Fruit fly (Drosophila melanogaster) whole organism, embryonic: Measurements from ENCODE around the gene pug.

ENCODE experiments used
- CG1024 ChIP-seq: fragments of 200-800 bp; sonication (Bioruptor generic); IDR thresholded peaks from 2 replicates; pipeline ENCODE4 v1.3.6; 2022; ENCODE audit warnings: missing biosample characterization, missing genetic modification characterization
- CG10267 ChIP-seq: fragments of 200-800 bp; sonication (Bioruptor generic); optimal IDR thresholded peaks from 2 replicates; lab custom pipeline; 2018; ENCODE audit warnings: missing biosample characterization, mild to moderate bottlenecking, missing genetic modification characterization, moderate library complexity
- CG10543 ChIP-seq: fragments of 200-800 bp; sonication (Bioruptor generic); optimal IDR thresholded peaks from 3 replicates; lab custom pipeline; 2017; ENCODE audit warnings: missing biosample characterization, mild to moderate bottlenecking, missing genetic modification characterization, moderate library complexity
- CG11093 ChIP-seq: fragments of 200-800 bp; sonication (Bioruptor generic); IDR thresholded peaks from 3 replicates; pipeline ENCODE4 v1.3.6; 2022; ENCODE audit warnings: missing biosample characterization, missing genetic modification characterization
- CG11695 ChIP-seq: fragments of 200-800 bp; sonication (Bioruptor generic); IDR thresholded peaks from 3 replicates; pipeline ENCODE4 v1.3.6; 2022; ENCODE audit warnings: missing biosample characterization, missing genetic modification characterization
- CG11696 ChIP-seq: fragments of 200-800 bp; sonication (Bioruptor generic); IDR thresholded peaks from 2 replicates; pipeline ENCODE4 v1.3.6; 2022; ENCODE audit warnings: missing biosample characterization, missing genetic modification characterization
- CG12769 ChIP-seq: fragments of 200-800 bp; sonication (Bioruptor generic); optimal IDR thresholded peaks from 2 replicates; lab custom pipeline; 2019; ENCODE audit warnings: missing biosample characterization, mild to moderate bottlenecking, missing genetic modification characterization, moderate library complexity
- CG13123 ChIP-seq: fragments of 200-800 bp; sonication (Bioruptor generic); optimal IDR thresholded peaks from 2 replicates; lab custom pipeline; 2016; ENCODE audit warnings: missing biosample characterization, missing genetic modification characterization
- CG15696 ChIP-seq: fragments of 200-800 bp; sonication (Bioruptor generic); optimal IDR thresholded peaks from 2 replicates; lab custom pipeline; 2019; ENCODE audit warnings: missing biosample characterization, mild to moderate bottlenecking, missing genetic modification characterization, moderate library complexity
- CG18262 ChIP-seq: fragments of 200-800 bp; optimal IDR thresholded peaks from 3 replicates; lab custom pipeline; 2019; ENCODE audit warnings: missing biosample characterization, mild to moderate bottlenecking, missing genetic modification characterization, moderate library complexity
- CG2889 ChIP-seq: fragments of 200-800 bp; sonication (Bioruptor generic); IDR thresholded peaks from 3 replicates; pipeline ENCODE4 v1.3.6; 2022; ENCODE audit warnings: missing biosample characterization, missing genetic modification characterization
- CG3281 ChIP-seq: fragments of 200-800 bp; sonication (Bioruptor generic); optimal IDR thresholded peaks from 3 replicates; lab custom pipeline; 2017; ENCODE audit warnings: missing biosample characterization, mild to moderate bottlenecking, missing genetic modification characterization
- CG4617 ChIP-seq: fragments of 200-800 bp; sonication (Bioruptor generic); optimal IDR thresholded peaks from 3 replicates; lab custom pipeline; 2016; ENCODE audit warnings: missing biosample characterization, missing genetic modification characterization, borderline replicate concordance
- CG6272 ChIP-seq: fragments of 200-800 bp; sonication (Bioruptor generic); IDR thresholded peaks from 2 replicates; pipeline ENCODE4 v1.3.6; 2022; ENCODE audit warnings: missing biosample characterization, missing genetic modification characterization
- CG7786 ChIP-seq: fragments of 200-800 bp; sonication (Bioruptor generic); optimal IDR thresholded peaks from 2 replicates; lab custom pipeline; 2016; ENCODE audit warnings: missing biosample characterization, missing genetic modification characterization
- CG7963 ChIP-seq: fragments of 200-800 bp; sonication (Bioruptor generic); IDR thresholded peaks from 3 replicates; pipeline ENCODE4 v1.3.6; 2022; ENCODE audit warnings: missing biosample characterization, missing genetic modification characterization; ENCODE audit not compliant: partially characterized antibody
- CG7987 ChIP-seq: fragments of 200-800 bp; sonication (Bioruptor generic); optimal IDR thresholded peaks from 2 replicates; lab custom pipeline; 2018; ENCODE audit warnings: missing biosample characterization, mild to moderate bottlenecking, missing genetic modification characterization, moderate library complexity
- CG8089 ChIP-seq: fragments of 200-800 bp; sonication (Bioruptor generic); optimal IDR thresholded peaks from 3 replicates; lab custom pipeline; 2016; ENCODE audit warnings: missing biosample characterization, missing genetic modification characterization
- CG9797 ChIP-seq: fragments of 200-800 bp; sonication (Bioruptor generic); optimal IDR thresholded peaks from 3 replicates; lab custom pipeline; 2018; ENCODE audit warnings: missing biosample characterization, mild to moderate bottlenecking, missing genetic modification characterization
- CG9932 ChIP-seq: fragments of 200-800 bp; sonication (Bioruptor generic); IDR thresholded peaks from 2 replicates; pipeline ENCODE4 v1.3.6; 2022; ENCODE audit warnings: missing biosample characterization, missing genetic modification characterization
- Deaf1 ChIP-seq: fragments of 200-800 bp; optimal IDR thresholded peaks from 3 replicates; lab custom pipeline; 2019; ENCODE audit warnings: missing biosample characterization, mild to moderate bottlenecking, missing genetic modification characterization, moderate library complexity
- Hey ChIP-seq: fragments of 200-800 bp; sonication (Bioruptor generic); optimal IDR thresholded peaks from 3 replicates; lab custom pipeline; 2018; ENCODE audit warnings: missing biosample characterization, mild to moderate bottlenecking, missing genetic modification characterization
- Hmx ChIP-seq: fragments of 200-800 bp; sonication (Bioruptor generic); optimal IDR thresholded peaks from 2 replicates; lab custom pipeline; 2016; ENCODE audit warnings: missing biosample characterization, missing genetic modification characterization
- MTF-1 ChIP-seq: fragments of 200-800 bp; sonication (Bioruptor generic); optimal IDR thresholded peaks from 2 replicates; lab custom pipeline; 2018; ENCODE audit warnings: missing biosample characterization, mild to moderate bottlenecking, missing genetic modification characterization, borderline replicate concordance
- Oli ChIP-seq: fragments of 200-800 bp; sonication (Bioruptor generic); optimal IDR thresholded peaks from 2 replicates; lab custom pipeline; 2018; ENCODE audit warnings: missing biosample characterization, mild to moderate bottlenecking, missing genetic modification characterization, moderate library complexity
- Poxn ChIP-seq: fragments of 200-800 bp; sonication (Bioruptor generic); IDR thresholded peaks from 2 replicates; pipeline ENCODE4 v1.3.6; 2022; ENCODE audit warnings: missing biosample characterization, missing genetic modification characterization
- Side ChIP-seq: fragments of 200-800 bp; sonication (Bioruptor generic); optimal IDR thresholded peaks from 2 replicates; lab custom pipeline; 2016; ENCODE audit warnings: missing biosample characterization, missing genetic modification characterization
- Spps ChIP-seq: fragments of 200-800 bp; sonication (Bioruptor generic); optimal IDR thresholded peaks from 2 replicates; lab custom pipeline; 2018; ENCODE audit warnings: missing biosample characterization, mild to moderate bottlenecking, missing genetic modification characterization
- ab ChIP-seq: fragments of 200-800 bp; sonication (Bioruptor generic); optimal IDR thresholded peaks from 2 replicates; lab custom pipeline; 2016; ENCODE audit warnings: missing biosample characterization, missing genetic modification characterization
- ase ChIP-seq: fragments of 200-800 bp; sonication (Bioruptor generic); IDR thresholded peaks from 3 replicates; pipeline ENCODE4 v1.3.6; 2022; ENCODE audit warnings: missing biosample characterization, missing genetic modification characterization
- ash1 ChIP-seq: fragments of 200-800 bp; sonication (Bioruptor generic); optimal IDR thresholded peaks from 2 replicates; lab custom pipeline; 2018; ENCODE audit warnings: missing biosample characterization, mild to moderate bottlenecking, missing genetic modification characterization
- chn ChIP-seq: fragments of 200-800 bp; sonication (Bioruptor generic); optimal IDR thresholded peaks from 2 replicates; lab custom pipeline; 2016; ENCODE audit warnings: missing biosample characterization, missing genetic modification characterization
- croc ChIP-seq: fragments of 200-800 bp; sonication (Bioruptor generic); conservative IDR thresholded peaks from 3 replicates; pipeline ENCODE4 v1.3.6; 2022; ENCODE audit warnings: missing biosample characterization, missing genetic modification characterization
- ewg ChIP-seq: fragments of 200-800 bp; sonication (Bioruptor generic); optimal IDR thresholded peaks from 3 replicates; lab custom pipeline; 2017; ENCODE audit warnings: mild to moderate bottlenecking, missing biosample characterization, missing genetic modification reagents, missing genetic modification characterization
- ham ChIP-seq: fragments of 200-800 bp; sonication (Bioruptor generic); IDR thresholded peaks from 2 replicates; pipeline ENCODE4 v1.3.6; 2022; ENCODE audit warnings: missing biosample characterization, missing genetic modification characterization
- jumu ChIP-seq: fragments of 200-800 bp; sonication (Bioruptor generic); optimal IDR thresholded peaks from 3 replicates; lab custom pipeline; 2016; ENCODE audit warnings: missing biosample characterization, missing genetic modification characterization
- lab ChIP-seq: fragments of 200-800 bp; sonication (Bioruptor generic); optimal IDR thresholded peaks from 3 replicates; lab custom pipeline; 2017; ENCODE audit warnings: missing biosample characterization, missing genetic modification characterization, mild to moderate bottlenecking, moderate library complexity, missing genetic modification reagents
- mld ChIP-seq: fragments of 200-800 bp; sonication (Bioruptor generic); IDR thresholded peaks from 3 replicates; pipeline ENCODE4 v1.3.6; 2022; ENCODE audit warnings: missing biosample characterization, missing genetic modification characterization; ENCODE audit not compliant: partially characterized antibody
- nau ChIP-seq: fragments of 200-800 bp; sonication (Bioruptor generic); optimal IDR thresholded peaks from 3 replicates; lab custom pipeline; 2017; ENCODE audit warnings: missing biosample characterization, mild to moderate bottlenecking, missing genetic modification characterization, missing genetic modification reagents
- oc ChIP-seq: fragments of 200-800 bp; sonication (Bioruptor generic); optimal IDR thresholded peaks from 2 replicates; lab custom pipeline; 2018; ENCODE audit warnings: missing biosample characterization, mild to moderate bottlenecking, missing genetic modification characterization, moderate library complexity
- otp ChIP-seq: fragments of 200-800 bp; sonication (Bioruptor generic); IDR thresholded peaks from 3 replicates; pipeline ENCODE4, ENCODE4 v1.3.6; 2022; ENCODE audit warnings: missing biosample characterization, missing genetic modification characterization
- pb ChIP-seq: fragments of 200-800 bp; sonication (Bioruptor generic); optimal IDR thresholded peaks from 3 replicates; lab custom pipeline; 2016; ENCODE audit warnings: missing biosample characterization, missing genetic modification characterization
- pita ChIP-seq: fragments of 200-800 bp; sonication (Bioruptor generic); optimal IDR thresholded peaks from 2 replicates; lab custom pipeline; 2017; ENCODE audit warnings: missing biosample characterization, mild to moderate bottlenecking, missing genetic modification characterization
- shn ChIP-seq: fragments of 200-800 bp; sonication (Bioruptor generic); optimal IDR thresholded peaks from 3 replicates; lab custom pipeline; 2016; ENCODE audit warnings: missing biosample characterization, missing genetic modification characterization
- slbo ChIP-seq: fragments of 200-800 bp; sonication (Bioruptor generic); IDR thresholded peaks from 2 replicates; pipeline ENCODE4 v1.3.6; 2022; ENCODE audit warnings: missing biosample characterization, missing genetic modification characterization
- sob ChIP-seq: fragments of 200-800 bp; sonication (Bioruptor generic); IDR thresholded peaks from 2 replicates; pipeline ENCODE4 v1.3.6; 2022; ENCODE audit warnings: missing biosample characterization, missing genetic modification characterization
- tgo ChIP-seq: fragments of 200-800 bp; sonication (Bioruptor generic); IDR thresholded peaks from 3 replicates; pipeline ENCODE4 v1.3.6; 2022; ENCODE audit warnings: missing biosample characterization, missing genetic modification characterization
- toy ChIP-seq: fragments of 200-800 bp; sonication (Bioruptor generic); IDR thresholded peaks from 2 replicates; pipeline ENCODE4 v1.3.6; 2022; ENCODE audit warnings: missing biosample characterization, missing genetic modification characterization
- trh ChIP-seq: fragments of 200-800 bp; sonication (Bioruptor generic); optimal IDR thresholded peaks from 2 replicates; lab custom pipeline; 2016; ENCODE audit warnings: missing biosample characterization, missing genetic modification characterization
- twi ChIP-seq: fragments of 200-800 bp; optimal IDR thresholded peaks from 2 replicates; lab custom pipeline; 2019; ENCODE audit warnings: missing biosample characterization, mild to moderate bottlenecking, missing genetic modification characterization, moderate library complexity
- zen2 ChIP-seq: fragments of 200-800 bp; sonication (Bioruptor generic); IDR thresholded peaks from 3 replicates; pipeline ENCODE4 v1.3.6; 2022; ENCODE audit warnings: missing biosample characterization, missing genetic modification characterization; ENCODE audit not compliant: partially characterized antibody

pug gene

dm6 chr3R:10684284-10684683, 12.1 kb upstream of the pug start (continued):
- TF ChIP-seq otp (GFP tag; lab: Robert Waterston, UW): 0 out of 3 replicates have a peak, but pooled peaks have one; percentile 47
- no peak for TF ChIP-seq CG1024
- peak; percentile 68 for TF ChIP-seq nau (GFP tag; lab: Kevin White, UChicago)
- no peak for TF ChIP-seq pita
- TF ChIP-seq slbo (GFP tag; lab: Robert Waterston, UW): peak; percentile 75
- TF ChIP-seq CG7963 (GFP tag; lab: Robert Waterston, UW): no peak
- peak; percentile 52 for TF ChIP-seq chn (GFP tag; lab: Kevin White, UChicago)
- no peak for TF ChIP-seq mld (GFP tag; lab: Robert Waterston, UW)
- TF ChIP-seq jumu (GFP tag; lab: Kevin White, UChicago): peak; percentile 72
- TF ChIP-seq lab (GFP tag; lab: Kevin White, UChicago): peak; percentile 81
- TF ChIP-seq CG6272 (GFP tag; lab: Robert Waterston, UW): peak; percentile 50
- TF ChIP-seq CG13123 (GFP tag; lab: Kevin White, UChicago): peak; percentile 10
- peak; percentile 10 for TF ChIP-seq MTF-1
- no peak for TF ChIP-seq ash1 (GFP tag; lab: Kevin White, UChicago)
- TF ChIP-seq toy: no peak
- TF ChIP-seq ase: 0 out of 3 replicates have a peak, but pooled peaks have one; percentile 64
- no peak for TF ChIP-seq zen2 (GFP tag; lab: Robert Waterston, UW)
- peak; percentile 70 for TF ChIP-seq tgo (GFP tag; lab: Robert Waterston, UW)
- TF ChIP-seq Oli (tag; lab: Kevin White, UChicago): peak; percentile 79
- TF ChIP-seq CG18262 (tag; lab: Kevin White, UChicago): peak; percentile 65
- TF ChIP-seq CG2889: 0 out of 3 replicates have a peak, but pooled peaks have one; percentile 14
- no peak for TF ChIP-seq CG9797 (GFP tag; lab: Kevin White, UChicago)
- peak; percentile 49 for TF ChIP-seq CG10267 (tag; lab: Kevin White, UChicago)
- no peak for TF ChIP-seq CG11093 (GFP tag; lab: Robert Waterston, UW)
- peak; percentile 54; the same call in 1 of the 2 replicates for TF ChIP-seq sob (GFP tag; lab: Robert Waterston, UW)
- peak; percentile 31 for TF ChIP-seq CG7786 (GFP tag; lab: Kevin White, UChicago)
- TF ChIP-seq CG11696: 0 out of 2 replicates have a peak, but pooled peaks have one; percentile 28
- no peak for TF ChIP-seq CG8089 (GFP tag; lab: Kevin White, UChicago)
- peak; percentile 54 for TF ChIP-seq ewg
- TF ChIP-seq CG9932 (GFP tag; lab: Robert Waterston, UW): peak; percentile 40; the same call in 1 of the 2 replicates
- TF ChIP-seq CG4617 (GFP tag; lab: Kevin White, UChicago): no peak
- no peak for TF ChIP-seq Hmx
- TF ChIP-seq ham (GFP tag; lab: Robert Waterston, UW): no peak
- no peak for TF ChIP-seq pb (GFP tag; lab: Kevin White, UChicago)
- TF ChIP-seq croc (GFP tag; lab: Robert Waterston, UW): peak; percentile 28; the same call in 1 of the 3 replicates
- no peak for TF ChIP-seq Spps (tag; lab: Kevin White, UChicago)
- no peak for TF ChIP-seq CG15696 (tag; lab: Kevin White, UChicago)
- TF ChIP-seq CG11695 (GFP tag; lab: Robert Waterston, UW): peak; percentile 60; the same call in 1 of the 3 replicates
- peak; percentile 28 for TF ChIP-seq ab (GFP tag; lab: Kevin White, UChicago)
- peak; percentile 62 for TF ChIP-seq CG12769 (tag; lab: Kevin White, UChicago)
- TF ChIP-seq trh: no peak
- TF ChIP-seq twi (tag; lab: Kevin White, UChicago): no peak
- TF ChIP-seq shn (GFP tag; lab: Kevin White, UChicago): peak; percentile 29
- TF ChIP-seq CG3281 (GFP tag; lab: Kevin White, UChicago): peak; percentile 45
- TF ChIP-seq Deaf1 (tag; lab: Kevin White, UChicago): peak; percentile 4
- peak; percentile 80 for TF ChIP-seq oc (tag; lab: Kevin White, UChicago)
- TF ChIP-seq Poxn (GFP tag; lab: Robert Waterston, UW): no peak
- TF ChIP-seq CG10543 (GFP tag; lab: Kevin White, UChicago): no peak
- peak; percentile 42 for TF ChIP-seq Side (GFP tag; lab: Kevin White, UChicago)
- TF ChIP-seq Hey (tag; lab: Kevin White, UChicago): no peak
- TF ChIP-seq CG7987: no peak
